Fruit fly (Drosophila melanogaster) whole organism, pupa: ENCODE data around the gene mus304.

Source experiments
- CG10348 ChIP-seq: fragments of 200-800 bp; sonication (Bioruptor generic); IDR thresholded peaks from 2 replicates; pipeline ENCODE4 v1.3.6; 2022; ENCODE audit warnings: missing biosample characterization, missing genetic modification characterization
- CG12605 ChIP-seq: fragments of 200-800 bp; sonication (Bioruptor generic); IDR thresholded peaks from 2 replicates; pipeline ENCODE4 v1.3.6; 2022; ENCODE audit warnings: missing biosample characterization, missing genetic modification characterization
- CG13204 ChIP-seq: fragments of 200-800 bp; sonication (Bioruptor generic); optimal IDR thresholded peaks from 2 replicates; lab custom pipeline; 2018; ENCODE audit warnings: missing biosample characterization, mild to moderate bottlenecking, missing genetic modification characterization, moderate library complexity
- CG14655 ChIP-seq: fragments of 200-800 bp; sonication (Bioruptor generic); optimal IDR thresholded peaks from 3 replicates; lab custom pipeline; 2017; ENCODE audit warnings: mild to moderate bottlenecking, missing biosample characterization, missing genetic modification reagents, missing genetic modification characterization
- CG15710 ChIP-seq: fragments of 200-800 bp; sonication (Bioruptor generic); optimal IDR thresholded peaks from 2 replicates; lab custom pipeline; 2018; ENCODE audit warnings: missing biosample characterization, mild to moderate bottlenecking, missing genetic modification characterization, moderate library complexity
- CG17806 ChIP-seq: fragments of 200-800 bp; sonication (Bioruptor generic); optimal IDR thresholded peaks from 2 replicates; lab custom pipeline; 2018; ENCODE audit warnings: missing biosample characterization, mild to moderate bottlenecking, missing genetic modification characterization, moderate library complexity
- CG32121 ChIP-seq: fragments of 200-800 bp; sonication (Bioruptor generic); IDR thresholded peaks from 2 replicates; pipeline ENCODE4 v1.3.6; 2022; ENCODE audit warnings: missing biosample characterization, missing genetic modification characterization
- CG34367 ChIP-seq: fragments of 200-800 bp; sonication (Bioruptor generic); optimal IDR thresholded peaks from 2 replicates; lab custom pipeline; 2018; ENCODE audit warnings: missing biosample characterization, mild to moderate bottlenecking, missing genetic modification characterization
- CG4496 ChIP-seq: fragments of 200-800 bp; sonication (Bioruptor generic); IDR thresholded peaks from 3 replicates; pipeline ENCODE4 v1.3.6; 2022; ENCODE audit warnings: missing biosample characterization, missing genetic modification characterization
- CG8159 ChIP-seq: fragments of 200-800 bp; sonication (Bioruptor generic); optimal IDR thresholded peaks from 3 replicates; lab custom pipeline; 2018; ENCODE audit warnings: missing biosample characterization, mild to moderate bottlenecking, missing genetic modification characterization, moderate library complexity
- CG8301 ChIP-seq: fragments of 200-800 bp; sonication (Bioruptor generic); optimal IDR thresholded peaks from 2 replicates; lab custom pipeline; 2018; ENCODE audit warnings: missing biosample characterization, mild to moderate bottlenecking, missing genetic modification characterization
- CG9948 ChIP-seq: fragments of 200-800 bp; sonication (Bioruptor generic); optimal IDR thresholded peaks from 2 replicates; lab custom pipeline; 2018; ENCODE audit warnings: missing biosample characterization, mild to moderate bottlenecking, missing genetic modification characterization, moderate library complexity
- D1 ChIP-seq: fragments of 200-800 bp; sonication (Bioruptor generic); optimal IDR thresholded peaks from 2 replicates; lab custom pipeline; 2018; ENCODE audit warnings: missing biosample characterization, mild to moderate bottlenecking, missing genetic modification characterization, moderate library complexity
- EcR ChIP-seq: fragments of 200-800 bp; sonication (Bioruptor generic); optimal IDR thresholded peaks from 3 replicates; lab custom pipeline; 2019; ENCODE audit warnings: missing biosample characterization, missing genetic modification characterization, mild to moderate bottlenecking, moderate library complexity, missing genetic modification reagents
- Ets98B ChIP-seq: fragments of 200-800 bp; sonication (Bioruptor generic); IDR thresholded peaks from 2 replicates; pipeline ENCODE4 v1.3.6; 2022; ENCODE audit warnings: missing biosample characterization, missing genetic modification characterization
- Pif1A ChIP-seq: fragments of 200-800 bp; sonication (Bioruptor generic); optimal IDR thresholded peaks from 3 replicates; lab custom pipeline; 2016; ENCODE audit warnings: missing biosample characterization, missing genetic modification characterization
- Pif1B ChIP-seq: fragments of 200-800 bp; sonication (Bioruptor generic); optimal IDR thresholded peaks from 3 replicates; lab custom pipeline; 2016; ENCODE audit warnings: missing biosample characterization, missing genetic modification characterization
- Snoo ChIP-seq: fragments of 200-800 bp; sonication (Bioruptor generic); optimal IDR thresholded peaks from 3 replicates; lab custom pipeline; 2017; ENCODE audit warnings: missing biosample characterization, mild to moderate bottlenecking, missing genetic modification characterization, inconsistent platforms
- fd96Ca ChIP-seq: fragments of 200-800 bp; sonication (Bioruptor generic); IDR thresholded peaks from 3 replicates; pipeline ENCODE4 v1.3.6; 2022; ENCODE audit warnings: missing biosample characterization, missing genetic modification characterization
- gl ChIP-seq: fragments of 200-800 bp; sonication (Bioruptor generic); optimal IDR thresholded peaks from 2 replicates; lab custom pipeline; 2018; ENCODE audit warnings: missing biosample characterization, mild to moderate bottlenecking, missing genetic modification characterization
- rn ChIP-seq: fragments of 200-800 bp; sonication (Bioruptor generic); IDR thresholded peaks from 2 replicates; pipeline ENCODE4 v1.3.6; 2022; ENCODE audit warnings: missing biosample characterization, missing genetic modification characterization

mus304 gene

DNA sequence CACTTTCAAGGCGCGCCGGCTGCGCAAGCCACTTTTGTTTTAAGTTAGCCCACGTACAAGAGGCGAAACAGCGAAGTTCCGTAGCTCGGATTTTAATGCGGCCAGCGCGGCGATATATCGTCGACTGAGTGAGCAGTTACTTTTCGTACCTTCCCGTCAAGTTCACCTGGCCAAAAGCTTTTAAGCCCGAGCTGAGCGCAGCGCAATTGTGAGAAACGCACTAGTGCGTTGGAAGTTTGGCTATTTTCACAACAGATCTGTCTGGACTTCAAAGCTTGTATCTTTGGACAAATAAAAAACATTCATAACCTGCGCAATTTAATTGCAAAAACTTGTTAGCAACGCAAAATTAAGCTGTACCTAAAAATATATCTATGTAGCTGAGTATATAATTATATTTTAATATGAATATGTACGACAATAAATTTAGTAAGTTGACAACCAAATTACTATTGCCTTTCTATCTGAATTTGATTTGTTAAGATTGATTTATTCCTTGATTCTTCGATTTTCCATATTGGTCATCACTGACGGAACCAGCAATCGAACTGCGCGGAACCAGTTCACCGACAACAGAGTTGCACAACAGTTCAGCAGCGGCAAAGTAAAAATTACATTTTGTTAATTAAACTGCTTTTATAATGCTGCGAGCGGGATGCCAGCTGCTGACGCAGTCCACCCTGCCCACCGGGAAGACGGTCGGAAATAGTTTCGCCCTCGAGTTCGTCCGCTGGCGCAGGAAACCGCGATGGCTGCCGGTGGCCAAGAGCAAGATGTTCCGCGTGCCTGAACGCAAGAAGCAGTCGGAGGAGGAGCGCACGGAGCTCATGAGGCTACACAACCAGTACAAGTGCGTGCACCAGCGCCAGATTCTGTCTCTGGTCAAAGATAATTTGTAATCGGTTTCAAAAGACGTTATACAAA, 3.3 kb upstream of the mus304 start, which contains the start of the genes CG13698 and mRpS26:
CG13698 (minus strand) TSS at position 129 of the 924 bp plus-strand sequence.
mRpS26 (plus strand) TSS at position 559 of the 924 bp plus-strand sequence.
- TF ChIP-seq Snoo (tag; lab: Kevin White, UChicago) (peak; percentile 61), Pif1A (GFP tag; lab: Kevin White, UChicago) (no peak), CG17806 (tag; lab: Kevin White, UChicago) (peak; percentile 54), CG12605 (GFP tag; lab: Robert Waterston, UW) (0 out of 2 replicates have a peak, but pooled peaks have one; percentile 11), rn (no peak), Ets98B (GFP tag; lab: Robert Waterston, UW) (peak; percentile 56), CG34367 (tag; lab: Kevin White, UChicago) (peak; percentile 47), CG8159 (tag; lab: Kevin White, UChicago) (peak; percentile 71), CG13204 (GFP tag; lab: Kevin White, UChicago) (no peak), gl (no peak), fd96Ca (peak; percentile 55; the same call in 1 of the 3 replicates), D1 (tag; lab: Kevin White, UChicago) (peak; percentile 23), CG14655 (GFP tag; lab: Kevin White, UChicago) (no peak), CG8301 (tag; lab: Kevin White, UChicago) (peak; percentile 45), CG32121 (peak; percentile 46), Pif1B (GFP tag; lab: Kevin White, UChicago) (peak; percentile 45), CG9948 (tag; lab: Kevin White, UChicago) (peak; percentile 51), CG4496 (GFP tag; lab: Robert Waterston, UW) (peak; percentile 62; the same call in 2 of the 3 replicates), CG10348 (GFP tag; lab: Robert Waterston, UW) (no peak), CG15710 (peak; percentile 74), EcR (no peak)

DNA sequence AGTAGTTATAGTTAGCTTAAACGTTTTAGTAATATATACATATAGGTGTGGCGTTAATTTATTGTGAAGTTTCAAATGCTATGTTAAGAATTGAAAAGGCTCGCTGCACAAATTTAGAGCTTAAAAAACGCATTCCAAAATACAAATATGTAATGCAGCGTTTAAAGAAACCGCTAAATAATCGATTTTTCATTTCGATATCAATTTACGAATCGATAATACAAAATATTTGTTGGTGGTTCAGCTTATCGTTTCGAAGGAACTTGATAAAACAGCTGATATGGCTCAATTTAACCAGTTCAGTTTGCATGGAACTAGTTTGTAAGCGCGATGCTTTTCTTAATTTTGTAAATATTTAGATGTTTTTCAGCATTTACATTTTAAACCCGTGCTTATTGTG, 3.1 kb downstream of the mus304 start, which contains the start of the genes CG32195 and CG7341:
CG32195 (plus strand) TSS at position 291 of the 400 bp plus-strand sequence.
CG7341 (plus strand) TSS at position 291 of the 400 bp plus-strand sequence.
- TF ChIP-seq CG14655 (GFP tag; lab: Kevin White, UChicago) (no peak), gl (no peak), D1 (tag; lab: Kevin White, UChicago) (no peak)

DNA sequence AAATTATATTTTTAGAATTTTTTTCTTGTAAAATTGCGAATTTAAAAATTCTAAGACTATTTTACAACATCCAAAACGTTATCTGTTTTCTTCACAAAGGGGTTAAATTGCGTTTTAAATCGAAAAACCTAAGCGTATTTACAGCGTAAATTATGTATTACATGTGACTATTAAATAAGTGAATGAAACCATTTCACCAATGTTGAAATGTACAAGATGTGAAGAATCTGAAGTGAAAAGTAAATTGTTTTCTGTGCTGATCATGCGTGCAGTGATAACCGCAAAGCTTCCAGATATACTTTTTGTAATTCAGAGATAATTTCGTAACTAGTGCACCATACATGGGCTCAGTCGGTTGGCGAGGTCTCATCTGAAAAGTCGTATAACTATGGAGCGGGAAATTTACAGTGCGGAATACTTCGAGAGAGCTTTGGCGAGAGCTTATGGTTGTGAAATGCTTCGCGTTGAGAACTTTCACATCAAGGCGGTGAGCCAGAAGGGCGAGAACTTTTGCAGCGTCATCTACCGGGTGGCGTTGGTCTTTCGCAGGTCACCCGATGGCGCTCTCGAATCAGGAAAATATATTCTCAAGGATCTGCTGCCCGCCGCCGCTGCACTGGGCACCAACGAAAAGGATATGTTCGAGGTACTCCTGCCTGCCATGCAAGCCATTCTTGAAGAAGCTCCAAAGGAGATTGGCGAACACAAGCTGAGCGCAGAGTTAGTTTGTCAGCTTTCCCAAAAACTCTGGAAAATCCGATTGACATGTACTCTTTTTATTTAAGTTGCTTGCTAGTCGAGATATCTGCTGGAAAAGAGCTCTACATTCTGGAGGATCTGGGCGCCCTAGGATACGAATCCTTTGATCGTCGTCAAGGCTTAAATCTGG, 4.7 kb downstream of the mus304 start:
- TF ChIP-seq gl: no peak
- TF ChIP-seq Ets98B (GFP tag; lab: Robert Waterston, UW): peak; percentile 27; the same call in 1 of the 2 replicates
- TF ChIP-seq CG32121: peak; percentile 33; the same call in 1 of the 2 replicates
- peak; percentile 35 for TF ChIP-seq CG34367 (tag; lab: Kevin White, UChicago)
- peak; percentile 36 for TF ChIP-seq Pif1B (GFP tag; lab: Kevin White, UChicago)
- no peak for TF ChIP-seq rn
- peak; percentile 71 for TF ChIP-seq CG17806 (tag; lab: Kevin White, UChicago)
- TF ChIP-seq CG15710: peak; percentile 71
- TF ChIP-seq CG8301 (tag; lab: Kevin White, UChicago): peak; percentile 50
- TF ChIP-seq Pif1A (GFP tag; lab: Kevin White, UChicago): no peak
- TF ChIP-seq D1 (tag; lab: Kevin White, UChicago): peak; percentile 71
- no peak for TF ChIP-seq EcR
- TF ChIP-seq fd96Ca: no peak
- no peak for TF ChIP-seq CG12605 (GFP tag; lab: Robert Waterston, UW)
- no peak for TF ChIP-seq CG14655 (GFP tag; lab: Kevin White, UChicago)
- TF ChIP-seq CG8159 (tag; lab: Kevin White, UChicago): peak; percentile 73
- TF ChIP-seq CG9948 (tag; lab: Kevin White, UChicago): peak; percentile 63

DNA sequence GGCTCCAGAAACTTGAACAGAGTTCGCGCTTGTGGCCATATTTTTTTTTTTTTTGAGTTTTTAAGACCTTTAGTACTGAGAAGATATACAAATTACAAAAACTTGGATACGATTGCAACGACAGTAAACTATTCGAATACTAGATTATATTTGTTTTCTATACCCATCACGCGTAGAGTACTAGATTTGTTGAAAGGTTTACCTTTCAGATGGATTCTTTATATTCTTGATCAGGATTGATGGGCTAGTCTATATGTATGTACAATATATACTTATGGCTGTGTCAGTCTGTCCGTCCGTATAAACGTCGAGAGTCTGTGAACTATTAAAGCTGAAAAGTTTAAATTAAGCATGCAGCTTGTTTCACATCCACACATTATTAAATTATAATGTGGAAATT, 12.3 kb downstream of the mus304 start, which contains the start of gene CG42853:
CG42853 (minus strand) TSS at position 101 of the 400 bp plus-strand sequence.
- TF ChIP-seq CG14655 (GFP tag; lab: Kevin White, UChicago) (no peak), CG4496 (GFP tag; lab: Robert Waterston, UW) (no peak), Pif1A (GFP tag; lab: Kevin White, UChicago) (no peak), CG9948 (tag; lab: Kevin White, UChicago) (no peak), CG13204 (GFP tag; lab: Kevin White, UChicago) (no peak), Ets98B (GFP tag; lab: Robert Waterston, UW) (no peak), EcR (no peak), CG12605 (GFP tag; lab: Robert Waterston, UW) (no peak), D1 (tag; lab: Kevin White, UChicago) (no peak), Snoo (tag; lab: Kevin White, UChicago) (no peak), CG15710 (no peak), Pif1B (GFP tag; lab: Kevin White, UChicago) (no peak), rn (no peak), CG8159 (tag; lab: Kevin White, UChicago) (no peak), fd96Ca (no peak)
